Worm (Caenorhabditis elegans) whole organism, L3 larva: Measurements from ENCODE around the gene T07F8.1.

Experiments used
- R02D3.7 ChIP-seq: fragments of 150-350 bp; optimal IDR thresholded peaks from 2 replicates; lab custom pipeline; 2014; ENCODE audit warnings: missing biosample characterization, missing genetic modification characterization
- ZK546.5 ChIP-seq: sonication (generic microtip); optimal IDR thresholded peaks from 2 replicates; lab custom pipeline; 2017; ENCODE audit warnings: missing biosample characterization, missing genetic modification characterization
- aly-2 ChIP-seq: fragments of 150-350 bp; optimal IDR thresholded peaks from 2 replicates; lab custom pipeline; 2014; ENCODE audit warnings: missing biosample characterization, missing genetic modification characterization
- ama-1 ChIP-seq: fragments of 150-350 bp; optimal IDR thresholded peaks from 2 replicates; lab custom pipeline; 2018
- ceh-16 ChIP-seq: sonication (generic microtip); optimal IDR thresholded peaks from 2 replicates; lab custom pipeline; 2017; ENCODE audit warnings: missing biosample characterization, missing genetic modification characterization
- ceh-28 ChIP-seq: fragments of 150-350 bp; optimal IDR thresholded peaks from 2 replicates; lab custom pipeline; 2014; ENCODE audit warnings: missing biosample characterization, missing genetic modification reagents, missing genetic modification characterization
- ceh-9 ChIP-seq: sonication (generic microtip); optimal IDR thresholded peaks from 2 replicates; lab custom pipeline; 2018; ENCODE audit warnings: missing biosample characterization, missing genetic modification characterization
- daf-12 ChIP-seq: fragments of 150-350 bp; optimal IDR thresholded peaks from 2 replicates; lab custom pipeline; 2014; ENCODE audit warnings: missing biosample characterization, missing genetic modification reagents, missing genetic modification characterization
- egl-27 ChIP-seq: sonication (generic microtip); optimal IDR thresholded peaks from 4 replicates; lab custom pipeline; 2017; ENCODE audit warnings: missing biosample characterization, missing genetic modification reagents, missing genetic modification characterization
- egl-5 ChIP-seq: fragments of 150-350 bp; optimal IDR thresholded peaks from 2 replicates; lab custom pipeline; 2017; ENCODE audit warnings: missing biosample characterization, missing genetic modification reagents, missing genetic modification characterization, inconsistent platforms
- elt-1 ChIP-seq: fragments of 150-350 bp; optimal IDR thresholded peaks from 2 replicates; lab custom pipeline; 2014; ENCODE audit warnings: missing biosample characterization, missing genetic modification characterization
- elt-2 ChIP-seq: sonication (generic microtip); optimal IDR thresholded peaks from 2 replicates; lab custom pipeline; 2016; ENCODE audit warnings: missing genetic modification reagents, mild to moderate bottlenecking, missing genetic modification characterization, missing compliant biosample characterization
- elt-3 ChIP-seq, 3 experiments: fragments of 150-350 bp in 1 of 3; sonication (generic microtip) in 2 of 3; optimal IDR thresholded peaks; 2 replicates in 2 of 3; 4 replicates in 1 of 3; lab custom pipeline; 2014 to 2017; ENCODE audit warnings: missing biosample characterization in 3 of 3, missing genetic modification characterization in 3 of 3
- eor-1 ChIP-seq, 2 experiments: fragments of 150-350 bp; optimal IDR thresholded peaks; 2 replicates each; lab custom pipeline; 2014 to 2018; ENCODE audit warnings: missing biosample characterization in 2 of 2, missing genetic modification characterization in 2 of 2
- fkh-10 ChIP-seq: sonication (generic microtip); optimal IDR thresholded peaks from 2 replicates; lab custom pipeline; 2017; ENCODE audit warnings: missing biosample characterization, missing genetic modification reagents, missing genetic modification characterization
- fkh-2 ChIP-seq: fragments of 150-350 bp; optimal IDR thresholded peaks from 2 replicates; lab custom pipeline; 2014; ENCODE audit warnings: missing biosample characterization, missing genetic modification reagents, missing genetic modification characterization
- fos-1 ChIP-seq: fragments of 150-350 bp; optimal IDR thresholded peaks from 2 replicates; lab custom pipeline; 2014; ENCODE audit warnings: missing biosample characterization, missing genetic modification characterization
- hmg-11 ChIP-seq: sonication (generic microtip); optimal IDR thresholded peaks from 2 replicates; lab custom pipeline; 2016; ENCODE audit warnings: missing genetic modification characterization, missing compliant biosample characterization
- jun-1 ChIP-seq: fragments of 150-350 bp; optimal IDR thresholded peaks from 2 replicates; lab custom pipeline; 2014; ENCODE audit warnings: missing biosample characterization, missing genetic modification reagents, missing genetic modification characterization
- lin-15B ChIP-seq: fragments of 150-350 bp; optimal IDR thresholded peaks from 2 replicates; lab custom pipeline; 2014; ENCODE audit warnings: missing biosample characterization, missing genetic modification characterization
- lin-39 ChIP-seq: fragments of 150-350 bp; optimal IDR thresholded peaks from 2 replicates; lab custom pipeline; 2018; ENCODE audit warnings: missing biosample characterization, missing genetic modification reagents, missing genetic modification characterization
- lsy-12 ChIP-seq: sonication (generic microtip); optimal IDR thresholded peaks from 2 replicates; lab custom pipeline; 2016; ENCODE audit warnings: mild to moderate bottlenecking, missing genetic modification characterization, missing compliant biosample characterization
- mdl-1 ChIP-seq: fragments of 150-350 bp; optimal IDR thresholded peaks from 2 replicates; lab custom pipeline; 2014; ENCODE audit warnings: missing biosample characterization, missing genetic modification characterization
- mml-1 ChIP-seq: fragments of 150-350 bp; sonication (generic microtip); optimal IDR thresholded peaks from 3 replicates; lab custom pipeline; 2014; ENCODE audit warnings: missing biosample characterization, missing genetic modification characterization
- nfya-1 ChIP-seq: sonication (generic microtip); optimal IDR thresholded peaks from 2 replicates; lab custom pipeline; 2017; ENCODE audit warnings: missing genetic modification characterization, mild to moderate bottlenecking, missing compliant biosample characterization, antibody characterized with exemption, moderate library complexity; ENCODE audit not compliant: insufficient read depth
- nhr-11 ChIP-seq: fragments of 150-350 bp; optimal IDR thresholded peaks from 2 replicates; lab custom pipeline; 2014; ENCODE audit warnings: missing biosample characterization, missing genetic modification characterization
- nhr-23 ChIP-seq: fragments of 150-350 bp; optimal IDR thresholded peaks from 2 replicates; lab custom pipeline; 2014; ENCODE audit warnings: missing biosample characterization, missing genetic modification reagents, missing genetic modification characterization
- nhr-237 ChIP-seq: fragments of 150-350 bp; optimal IDR thresholded peaks from 2 replicates; lab custom pipeline; 2014; ENCODE audit warnings: missing biosample characterization, missing genetic modification characterization
- nhr-25 ChIP-seq: sonication (generic microtip); optimal IDR thresholded peaks from 2 replicates; lab custom pipeline; 2017; ENCODE audit warnings: missing biosample characterization, missing genetic modification characterization
- nhr-28 ChIP-seq: fragments of 150-350 bp; optimal IDR thresholded peaks from 2 replicates; lab custom pipeline; 2014; ENCODE audit warnings: missing biosample characterization, missing genetic modification characterization
- nhr-43 ChIP-seq: sonication (generic microtip); optimal IDR thresholded peaks from 2 replicates; lab custom pipeline; 2016; ENCODE audit warnings: mild to moderate bottlenecking, missing genetic modification characterization, missing compliant biosample characterization; ENCODE audit not compliant: poor library complexity, severe bottlenecking
- nhr-67 ChIP-seq: fragments of 150-350 bp; optimal IDR thresholded peaks from 2 replicates; lab custom pipeline; 2014; ENCODE audit warnings: missing biosample characterization, missing genetic modification characterization
- nhr-76 ChIP-seq: fragments of 150-350 bp; sonication (generic microtip); optimal IDR thresholded peaks from 5 replicates; lab custom pipeline; 2014; ENCODE audit warnings: missing biosample characterization, missing genetic modification characterization
- nhr-77 ChIP-seq: fragments of 150-350 bp; optimal IDR thresholded peaks from 2 replicates; lab custom pipeline; 2014; ENCODE audit warnings: missing biosample characterization, missing genetic modification characterization
- pha-4 ChIP-seq: fragments of 150-350 bp; optimal IDR thresholded peaks from 2 replicates; lab custom pipeline; 2014; ENCODE audit warnings: missing biosample characterization, missing genetic modification reagents, missing genetic modification characterization
- pqm-1 ChIP-seq: fragments of 150-350 bp; optimal IDR thresholded peaks from 2 replicates; lab custom pipeline; 2017; ENCODE audit warnings: missing biosample characterization, missing genetic modification characterization, inconsistent platforms
- sea-2 ChIP-seq: fragments of 150-350 bp; sonication (generic microtip); optimal IDR thresholded peaks from 4 replicates; lab custom pipeline; 2014; ENCODE audit warnings: missing biosample characterization, missing genetic modification reagents, missing genetic modification characterization
- skn-1 ChIP-seq: fragments of 150-350 bp; optimal IDR thresholded peaks from 2 replicates; lab custom pipeline; 2014; ENCODE audit warnings: missing biosample characterization, missing genetic modification characterization
- snpc-4 ChIP-seq: fragments of 150-350 bp; optimal IDR thresholded peaks from 2 replicates; lab custom pipeline; 2014; ENCODE audit warnings: missing biosample characterization, missing genetic modification characterization
- tbx-2 ChIP-seq: sonication (generic microtip); optimal IDR thresholded peaks from 2 replicates; lab custom pipeline; 2016; ENCODE audit warnings: mild to moderate bottlenecking, missing genetic modification characterization, missing compliant biosample characterization
- unc-39 ChIP-seq: sonication (generic microtip); optimal IDR thresholded peaks from 4 replicates; lab custom pipeline; 2017; ENCODE audit warnings: missing biosample characterization, missing genetic modification characterization
- unc-62 ChIP-seq: fragments of 150-350 bp; sonication (generic microtip); optimal IDR thresholded peaks from 4 replicates; lab custom pipeline; 2014; ENCODE audit warnings: missing biosample characterization, missing genetic modification reagents, missing genetic modification characterization
- zag-1 ChIP-seq: fragments of 150-350 bp; optimal IDR thresholded peaks from 2 replicates; lab custom pipeline; 2014; ENCODE audit warnings: missing biosample characterization, missing genetic modification characterization
- ztf-11 ChIP-seq: fragments of 150-350 bp; optimal IDR thresholded peaks from 2 replicates; lab custom pipeline; 2014; ENCODE audit warnings: missing biosample characterization, missing genetic modification characterization
- ztf-4 ChIP-seq: fragments of 150-350 bp; optimal IDR thresholded peaks from 2 replicates; lab custom pipeline; 2014; ENCODE audit warnings: missing biosample characterization, missing genetic modification characterization

Gene T07F8.1

DNA sequence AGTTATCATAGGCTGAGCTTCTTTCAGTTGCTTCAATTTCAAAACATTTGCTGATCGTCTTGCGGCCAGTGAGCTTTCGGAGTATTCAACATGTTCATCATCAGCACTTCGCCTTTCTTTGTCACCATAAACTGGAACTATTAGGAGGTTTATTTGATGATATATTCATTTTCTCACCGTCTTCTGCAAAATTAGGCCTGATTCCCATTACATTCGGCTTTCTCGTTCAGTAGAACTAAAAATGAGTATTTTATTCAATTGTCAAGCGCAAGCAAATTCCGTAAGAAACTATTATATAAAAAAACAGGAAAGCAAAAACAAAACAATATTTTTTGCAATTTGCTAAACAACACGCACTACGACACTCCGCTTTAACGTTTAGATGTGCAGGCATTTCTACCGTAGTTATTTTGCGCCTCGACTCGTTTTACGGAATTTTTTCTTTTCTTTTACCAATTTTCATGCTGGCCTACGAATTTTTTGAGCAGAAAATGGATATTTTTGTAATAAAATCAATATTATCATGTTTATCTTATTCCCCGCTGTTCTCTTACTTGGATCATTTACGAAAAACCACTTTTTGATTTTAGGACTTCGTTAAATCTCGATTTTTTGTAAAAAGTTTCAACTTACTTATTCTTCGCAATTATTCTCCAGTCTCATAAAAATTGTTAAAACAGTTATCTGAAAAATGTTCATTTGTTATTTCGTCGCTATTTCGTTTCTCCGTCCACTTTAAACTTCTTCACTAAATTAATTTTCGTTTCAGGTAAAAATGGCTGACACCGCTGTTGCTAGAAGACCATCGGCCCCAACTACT, 43.2 kb upstream of the T07F8.1 start, which contains the start of the genes farl-11 and rpl-33:
TSS of gene farl-11 (minus strand) at position 242 of the 820 bp plus-strand sequence.
TSS of gene rpl-33 (plus strand) at position 770 of the 820 bp plus-strand sequence.
- TF ChIP-seq zag-1 (tag; lab: Kevin White, UChicago), result no peak
- peak; percentile 90 for TF ChIP-seq nhr-25 (tag; lab: Kevin White, UChicago)
- peak; percentile 73 for TF ChIP-seq pqm-1 (tag; lab: Kevin White, UChicago)
- no peak for TF ChIP-seq unc-39 (tag; lab: Kevin White, UChicago)
- TF ChIP-seq snpc-4 (tag; lab: Kevin White, UChicago), result no peak
- TF ChIP-seq hmg-11 (tag; lab: Kevin White, UChicago), result peak; percentile 24
- TF ChIP-seq nhr-11 (tag; lab: Kevin White, UChicago), result peak; percentile 25
- no peak for TF ChIP-seq mml-1
- peak; percentile 98 for TF ChIP-seq pha-4 (tag; lab: Kevin White, UChicago)
- peak; percentile 97 for TF ChIP-seq nfya-1 (tag; lab: Kevin White, UChicago)
- TF ChIP-seq unc-62 (GFP tag; lab: Kevin White, UChicago), result no peak
- no peak for TF ChIP-seq daf-12
- no peak for TF ChIP-seq nhr-237 (tag; lab: Kevin White, UChicago)
- TF ChIP-seq eor-1 (tag; optimal IDR thresholded peaks at IDR 0.05; lab: Kevin White, UChicago), result no peak
- TF ChIP-seq nhr-23 (tag; lab: Kevin White, UChicago), result peak; percentile 93
- no peak for TF ChIP-seq mdl-1 (tag; lab: Kevin White, UChicago)
- no peak for TF ChIP-seq aly-2 (tag; lab: Kevin White, UChicago)
- TF ChIP-seq ceh-9 (tag; lab: Kevin White, UChicago), result no peak
- TF ChIP-seq lin-39 (tag; lab: Kevin White, UChicago), result peak; percentile 84
- TF ChIP-seq elt-1 (tag; lab: Kevin White, UChicago), result no peak
- peak; percentile 79 for TF ChIP-seq R02D3.7 (tag; lab: Kevin White, UChicago)
- TF ChIP-seq lin-15B (tag; lab: Kevin White, UChicago), result peak; percentile 100
- no peak for TF ChIP-seq tbx-2 (tag; lab: Kevin White, UChicago)
- TF ChIP-seq egl-27 (tag; lab: Kevin White, UChicago), result no peak
- TF ChIP-seq nhr-43, result peak; percentile 52
- TF ChIP-seq nhr-76, result peak; percentile 16
- TF ChIP-seq jun-1 (tag; lab: Kevin White, UChicago), result peak; percentile 68
- TF ChIP-seq ceh-28 (tag; lab: Kevin White, UChicago), result peak; percentile 38
- peak; percentile 81 for TF ChIP-seq ZK546.5
- TF ChIP-seq elt-2, result peak; percentile 41
- no peak for TF ChIP-seq nhr-77 (tag; lab: Kevin White, UChicago)
- TF ChIP-seq egl-5 (tag; lab: Kevin White, UChicago), result peak; percentile 86
- no peak for TF ChIP-seq ceh-16
- peak; percentile 36 for TF ChIP-seq skn-1 (tag; lab: Kevin White, UChicago)
- TF ChIP-seq elt-3 (tag; optimal IDR thresholded peaks at IDR 0.05; lab: Kevin White, UChicago), result no peak
- no peak for TF ChIP-seq fos-1 (tag; lab: Kevin White, UChicago)
- no peak for TF ChIP-seq nhr-28 (tag; lab: Kevin White, UChicago)
- no peak for TF ChIP-seq sea-2
- no peak for TF ChIP-seq ztf-11
- TF ChIP-seq ztf-4 (tag; lab: Kevin White, UChicago), result no peak
- peak; percentile 21 for TF ChIP-seq lsy-12 (tag; lab: Kevin White, UChicago)
- peak; percentile 39 for TF ChIP-seq fkh-10 (GFP tag; lab: Kevin White, UChicago)
- TF ChIP-seq nhr-67 (tag; lab: Kevin White, UChicago), result no peak
- TF ChIP-seq fkh-2, result no peak
- TF ChIP-seq ama-1 (lab: Kevin White, UChicago), result peak; percentile 46
